Fruit fly (Drosophila melanogaster) whole organism, adult: ENCODE measurements around the gene CG17032.

ENCODE experiments used
- CG12768 ChIP-seq: fragments of 200-800 bp; sonication (Bioruptor generic); optimal IDR thresholded peaks from 2 replicates; lab custom pipeline; 2017; ENCODE audit warnings: missing biosample characterization, missing genetic modification characterization, mild to moderate bottlenecking, moderate library complexity, missing genetic modification reagents
- CG14711 ChIP-seq: fragments of 200-800 bp; sonication (Bioruptor generic); optimal IDR thresholded peaks from 2 replicates; lab custom pipeline; 2018; ENCODE audit warnings: missing biosample characterization, mild to moderate bottlenecking, missing genetic modification characterization, moderate library complexity
- CG5204 ChIP-seq: fragments of 200-800 bp; sonication (Bioruptor generic); optimal IDR thresholded peaks from 2 replicates; lab custom pipeline; 2016; ENCODE audit warnings: missing biosample characterization, missing genetic modification characterization
- CG7045 ChIP-seq: fragments of 200-800 bp; sonication (Bioruptor generic); optimal IDR thresholded peaks from 2 replicates; lab custom pipeline; 2017; ENCODE audit warnings: missing biosample characterization, mild to moderate bottlenecking, missing genetic modification characterization
- CG7101 ChIP-seq: fragments of 200-800 bp; sonication (Bioruptor generic); optimal IDR thresholded peaks from 2 replicates; lab custom pipeline; 2018; ENCODE audit warnings: missing biosample characterization, mild to moderate bottlenecking, missing genetic modification characterization, moderate library complexity
- Clk ChIP-seq: fragments of 200-800 bp; sonication (Bioruptor generic); optimal IDR thresholded peaks from 2 replicates; lab custom pipeline; 2017; ENCODE audit warnings: missing biosample characterization, missing genetic modification characterization
- Crg-1 ChIP-seq: fragments of 200-800 bp; sonication (Bioruptor generic); optimal IDR thresholded peaks from 2 replicates; lab custom pipeline; 2016; ENCODE audit warnings: missing biosample characterization, missing genetic modification characterization
- Hr96 ChIP-seq: fragments of 200-800 bp; sonication (Bioruptor generic); optimal IDR thresholded peaks from 2 replicates; lab custom pipeline; 2016; ENCODE audit warnings: missing biosample characterization, missing genetic modification characterization
- Mnt ChIP-seq: fragments of 200-800 bp; sonication (Bioruptor generic); optimal IDR thresholded peaks from 2 replicates; lab custom pipeline; 2016; ENCODE audit warnings: missing biosample characterization, mild to moderate bottlenecking, missing genetic modification characterization
- bab1 ChIP-seq: fragments of 200-800 bp; sonication (Bioruptor generic); optimal IDR thresholded peaks from 3 replicates; lab custom pipeline; 2019; ENCODE audit warnings: missing biosample characterization, mild to moderate bottlenecking, missing genetic modification characterization, moderate library complexity
- kay ChIP-seq: fragments of 200-800 bp; sonication (Bioruptor generic); peaks from one replicate; lab custom pipeline; 2016; ENCODE audit warnings: missing biosample characterization, missing genetic modification characterization, borderline replicate concordance
- pad ChIP-seq: fragments of 200-800 bp; sonication (Bioruptor generic); optimal IDR thresholded peaks from 3 replicates; lab custom pipeline; 2017; ENCODE audit warnings: missing biosample characterization, missing genetic modification characterization, mild to moderate bottlenecking, moderate library complexity, missing genetic modification reagents
- tj ChIP-seq: fragments of 200-800 bp; sonication (Bioruptor generic); optimal IDR thresholded peaks from 3 replicates; lab custom pipeline; 2017; ENCODE audit warnings: missing biosample characterization, mild to moderate bottlenecking, missing genetic modification characterization, moderate library complexity
- toe ChIP-seq: fragments of 200-800 bp; sonication (Bioruptor generic); optimal IDR thresholded peaks from 2 replicates; lab custom pipeline; 2016; ENCODE audit warnings: missing biosample characterization, missing genetic modification characterization

DNA sequence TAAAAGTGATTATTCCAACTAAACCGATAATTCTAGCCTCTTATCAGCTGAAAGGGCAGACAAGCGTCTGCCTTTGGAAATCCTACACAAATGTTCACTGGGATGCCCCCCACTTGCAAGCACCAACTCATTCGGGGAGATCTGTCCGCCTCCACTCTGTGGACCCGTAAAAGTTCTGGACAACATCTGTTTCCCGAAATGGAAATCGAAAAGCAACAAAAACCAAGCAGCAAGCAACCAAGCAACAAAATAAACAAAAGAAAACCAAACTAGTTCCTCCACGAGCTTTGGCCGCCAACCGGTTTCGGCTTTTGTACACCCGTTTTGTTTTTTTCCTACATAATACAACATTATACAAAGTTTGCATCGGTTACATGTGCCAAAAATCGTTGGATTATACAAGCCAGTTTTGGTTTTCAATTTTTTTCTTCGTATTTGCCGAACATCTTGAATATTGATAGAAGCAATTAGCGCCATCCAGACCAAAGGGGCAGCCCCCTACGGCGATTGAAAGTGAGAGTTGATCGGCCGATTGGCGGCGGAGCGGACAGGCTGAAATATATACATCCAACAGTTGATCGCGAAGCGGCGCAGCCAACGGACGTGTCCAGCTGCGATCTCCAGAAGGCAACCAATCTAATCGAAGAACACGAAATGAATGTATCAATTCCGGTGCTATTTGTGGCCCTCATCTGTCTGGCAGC, at the start of gene CG17032:
- no peak for TF ChIP-seq CG5204 (GFP tag; lab: Kevin White, UChicago)
- no peak for TF ChIP-seq CG14711 (tag; lab: Kevin White, UChicago)
- TF ChIP-seq Hr96 = no peak
- no peak for TF ChIP-seq toe (GFP tag; lab: Kevin White, UChicago)
- TF ChIP-seq Mnt (GFP tag; lab: Kevin White, UChicago) = no peak
- TF ChIP-seq CG7101 (tag; lab: Kevin White, UChicago) = no peak
- TF ChIP-seq Clk = no peak
- no peak for TF ChIP-seq tj (GFP tag; lab: Kevin White, UChicago)
- no peak for TF ChIP-seq kay (GFP tag; lab: Kevin White, UChicago)
- TF ChIP-seq bab1 = no peak
- no peak for TF ChIP-seq CG7045 (GFP tag; lab: Kevin White, UChicago)
- no peak for TF ChIP-seq pad (GFP tag; lab: Kevin White, UChicago)
- no peak for TF ChIP-seq CG12768 (GFP tag; lab: Kevin White, UChicago)
- TF ChIP-seq Crg-1 = no peak
